Worm (Caenorhabditis elegans) whole organism, L1 larva: ENCODE data around the gene T02H6.7.
A peak's percentile ranks its signal among the peaks of the same experiment; 100 is the strongest.

Experiments used
- C16A3.4 ChIP-seq: fragments of 150-350 bp; optimal IDR thresholded peaks from 2 replicates; lab custom pipeline; 2014; ENCODE audit warnings: missing biosample characterization, missing genetic modification characterization
- C34B4.2 ChIP-seq: sonication (generic microtip); optimal IDR thresholded peaks from 2 replicates; lab custom pipeline; 2017; ENCODE audit warnings: mild to moderate bottlenecking, missing genetic modification characterization, missing compliant biosample characterization
- aly-2 ChIP-seq: fragments of 150-350 bp; optimal IDR thresholded peaks from 2 replicates; lab custom pipeline; 2014; ENCODE audit warnings: missing biosample characterization, missing genetic modification characterization
- blmp-1 ChIP-seq: fragments of 150-350 bp; optimal IDR thresholded peaks from 2 replicates; lab custom pipeline; 2014; ENCODE audit warnings: missing biosample characterization, missing genetic modification characterization
- ceh-63 ChIP-seq: fragments of 200-800 bp; sonication (Bioruptor generic); optimal IDR thresholded peaks from 2 replicates; lab custom pipeline; 2018; ENCODE audit warnings: mild to moderate bottlenecking, missing genetic modification characterization, missing compliant biosample characterization
- ceh-8 ChIP-seq: fragments of 200-800 bp; sonication (Bioruptor generic); optimal IDR thresholded peaks from 2 replicates; lab custom pipeline; 2018; ENCODE audit warnings: mild to moderate bottlenecking, missing genetic modification characterization, moderate library complexity, missing compliant biosample characterization
- ceh-82 ChIP-seq, 3 experiments: fragments of 150-350 bp in 1 of 3; sonication (generic microtip) in 2 of 3; optimal IDR thresholded peaks; 2 replicates each; lab custom pipeline; 2014 to 2017; ENCODE audit warnings: missing biosample characterization in 3 of 3, missing genetic modification characterization in 3 of 3
- dpl-1 ChIP-seq, 3 experiments: fragments of 150-350 bp in 2 of 3; sonication (generic microtip) in 1 of 3; optimal IDR thresholded peaks; 2 replicates each; lab custom pipeline; 2014 to 2017; ENCODE audit warnings: missing biosample characterization in 3 of 3, missing genetic modification characterization in 3 of 3, missing genetic modification reagents in 3 of 3
- efl-1 ChIP-seq, 4 experiments: fragments of 150-350 bp; optimal IDR thresholded peaks in 3 of 4; peaks in 1 of 4; 1 replicate in 1 of 4; 2 replicates in 3 of 4; lab custom pipeline; 2014; ENCODE audit warnings: missing biosample characterization in 2 of 4, missing genetic modification characterization in 2 of 4, missing genetic modification reagents in 2 of 4
- efl-3 ChIP-seq: fragments of 200-800 bp; sonication (Bioruptor generic); optimal IDR thresholded peaks from 2 replicates; lab custom pipeline; 2018; ENCODE audit warnings: mild to moderate bottlenecking, missing genetic modification characterization, missing compliant biosample characterization
- elt-3 ChIP-seq, 6 experiments: fragments of 150-350 bp in 1 of 6; sonication (generic microtip); optimal IDR thresholded peaks; 2 replicates each; lab custom pipeline; 2017 to 2018; ENCODE audit warnings: missing biosample characterization in 6 of 6, missing genetic modification characterization in 6 of 6, inconsistent platforms in 1 of 6
- ets-5 ChIP-seq: fragments of 200-800 bp; sonication (Bioruptor generic); IDR thresholded peaks from 2 replicates; pipeline ENCODE4 v1.3.6; 2022; ENCODE audit warnings: missing genetic modification characterization, missing compliant biosample characterization
- grh-1 ChIP-seq: fragments of 200-800 bp; sonication (Bioruptor generic); IDR thresholded peaks from 2 replicates; pipeline ENCODE4 v1.3.6; 2022; ENCODE audit warnings: missing genetic modification reagents, missing genetic modification characterization, missing compliant biosample characterization
- hlh-17 ChIP-seq: fragments of 200-800 bp; sonication (Bioruptor generic); optimal IDR thresholded peaks from 2 replicates; lab custom pipeline; 2018; ENCODE audit warnings: missing genetic modification characterization, mild to moderate bottlenecking, missing compliant biosample characterization, moderate library complexity, borderline replicate concordance
- lin-35 ChIP-seq, 2 experiments: fragments of 150-350 bp; optimal IDR thresholded peaks; 2 replicates each; lab custom pipeline; 2014; ENCODE audit warnings: missing biosample characterization in 2 of 2, missing genetic modification characterization in 2 of 2, missing genetic modification reagents in 2 of 2
- lsy-2 ChIP-seq, 2 experiments: fragments of 150-350 bp; optimal IDR thresholded peaks; 2 replicates each; lab custom pipeline; 2014; ENCODE audit warnings: missing biosample characterization in 2 of 2, missing genetic modification characterization in 2 of 2
- mab-9 ChIP-seq: fragments of 200-800 bp; sonication (Bioruptor generic); IDR thresholded peaks from 2 replicates; pipeline ENCODE4 v1.3.6; 2022; ENCODE audit warnings: missing genetic modification reagents, missing genetic modification characterization, missing compliant biosample characterization
- nhr-47 ChIP-seq: sonication (generic microtip); optimal IDR thresholded peaks from 2 replicates; lab custom pipeline; 2016; ENCODE audit warnings: mild to moderate bottlenecking, missing genetic modification characterization, moderate library complexity, missing compliant biosample characterization
- nhr-84 ChIP-seq: sonication (generic microtip); optimal IDR thresholded peaks from 2 replicates; lab custom pipeline; 2017; ENCODE audit warnings: missing biosample characterization, missing genetic modification characterization
- nhr-85 ChIP-seq: sonication (generic microtip); peaks from one replicate; lab custom pipeline; 2016; ENCODE audit warnings: missing genetic modification characterization, inconsistent platforms, missing compliant biosample characterization
- rnt-1 ChIP-seq: sonication (generic microtip); optimal IDR thresholded peaks from 2 replicates; lab custom pipeline; 2016; ENCODE audit warnings: mild to moderate bottlenecking, missing genetic modification characterization, moderate library complexity, missing compliant biosample characterization
- snpc-4 ChIP-seq: fragments of 150-350 bp; optimal IDR thresholded peaks from 2 replicates; lab custom pipeline; 2014; ENCODE audit warnings: missing biosample characterization, missing genetic modification characterization
- snu-23 ChIP-seq: sonication (generic microtip); optimal IDR thresholded peaks from 2 replicates; lab custom pipeline; 2016; ENCODE audit warnings: missing genetic modification characterization, missing compliant biosample characterization
- sox-4 ChIP-seq: sonication (generic microtip); optimal IDR thresholded peaks from 2 replicates; lab custom pipeline; 2016; ENCODE audit warnings: missing genetic modification characterization, missing compliant biosample characterization
- sup-37 ChIP-seq: fragments of 200-800 bp; sonication (Bioruptor generic); optimal IDR thresholded peaks from 2 replicates; lab custom pipeline; 2018; ENCODE audit warnings: mild to moderate bottlenecking, missing genetic modification characterization, missing compliant biosample characterization
- tbx-2 ChIP-seq: sonication (generic microtip); optimal IDR thresholded peaks from 2 replicates; lab custom pipeline; 2016; ENCODE audit warnings: missing genetic modification characterization, missing compliant biosample characterization
- tlp-1 ChIP-seq: fragments of 150-350 bp; optimal IDR thresholded peaks from 2 replicates; lab custom pipeline; 2014; ENCODE audit warnings: missing biosample characterization, missing genetic modification characterization
- unc-86 ChIP-seq: sonication (generic microtip); optimal IDR thresholded peaks from 2 replicates; lab custom pipeline; 2016; ENCODE audit warnings: missing genetic modification characterization, missing compliant biosample characterization
- unc-98 ChIP-seq: fragments of 200-800 bp; sonication (Bioruptor generic); IDR thresholded peaks from 2 replicates; pipeline ENCODE4 v1.3.6; 2022; ENCODE audit warnings: missing genetic modification characterization, missing compliant biosample characterization
- xbp-1 ChIP-seq: sonication (generic microtip); optimal IDR thresholded peaks from 2 replicates; lab custom pipeline; 2016; ENCODE audit warnings: missing genetic modification characterization, missing compliant biosample characterization

T02H6.7 gene

ce11 chrII:689749-690148 lies 7.3 kb downstream of the T02H6.7 start, which contains the start of gene T02H6.4:
T02H6.4 (plus strand) TSS chrII:690049.
- no peak for TF ChIP-seq unc-86 (tag; lab: Kevin White, UChicago)
- no peak for TF ChIP-seq tlp-1
- no peak for TF ChIP-seq elt-3 (tag; optimal IDR thresholded peaks at IDR 0.05; lab: Kevin White, UChicago)
- TF ChIP-seq ceh-63 (GFP tag; lab: Kevin White, UChicago): no peak
- TF ChIP-seq, all 84 proteins: peak for 0

- TF ChIP-seq efl-3 (GFP tag; lab: Kevin White, UChicago): no peak
- TF ChIP-seq nhr-84 (tag; lab: Kevin White, UChicago): no peak
- TF ChIP-seq sox-4 (tag; lab: Kevin White, UChicago): no peak
Observed at ce11 chrII:691550-691949, 9.1 kb downstream of the T02H6.7 start, which contains the start of gene T02H6.3. T02H6.3 (plus strand) TSS chrII:691850.

ce11 chrII:695079-695478 lies 12.7 kb downstream of the T02H6.7 start:
- TF ChIP-seq grh-1 (peak; percentile 39; the same call in 1 of the 2 replicates), unc-98 (GFP tag; lab: Robert Waterston, UW) (peak; percentile 13; the same call in 1 of the 2 replicates), ets-5 (GFP tag; lab: Robert Waterston, UW) (peak; percentile 61; the same call in 1 of the 2 replicates)

ce11 chrII:701025-701370 lies 18.6 kb downstream of the T02H6.7 start, which contains the start of gene T02H6.11:
T02H6.11 (minus strand) TSS chrII:701125.
- no peak for TF ChIP-seq ceh-8

- peak in 1 of 2 experiments; percentile 30 for TF ChIP-seq lsy-2 (tag; optimal IDR thresholded peaks at IDR 0.05; lab: Kevin White, UChicago)
- TF ChIP-seq blmp-1 (tag; lab: Kevin White, UChicago): peak; percentile 23
- peak; percentile 7 for TF ChIP-seq snu-23 (GFP tag; lab: Kevin White, UChicago)
- TF ChIP-seq lin-35 (GFP tag; optimal IDR thresholded peaks at IDR 0.05; lab: Kevin White, UChicago): peak in 1 of 2 experiments; percentile 11
- no peak for TF ChIP-seq nhr-85 (tag; lab: Kevin White, UChicago)
- no peak for TF ChIP-seq aly-2 (tag; lab: Kevin White, UChicago)
- TF ChIP-seq xbp-1 (tag; lab: Kevin White, UChicago): peak; percentile 10
- no peak for TF ChIP-seq snpc-4 (tag; lab: Kevin White, UChicago)
- TF ChIP-seq efl-1 (optimal IDR thresholded peaks at IDR 0.05; lab: Kevin White, UChicago): peak in 1 of 2 experiments; percentile 33
- peak in 1 of 2 experiments; percentile 72 for TF ChIP-seq efl-1 (GFP tag; optimal IDR thresholded peaks at IDR 0.05 in 1 of 2; lab: Kevin White, UChicago)
- TF ChIP-seq dpl-1 (GFP tag; optimal IDR thresholded peaks at IDR 0.05; lab: Kevin White, UChicago): peak in 1 of 3 experiments; percentile 6
Observed at ce11 chrII:701371-702139, 19.1 kb downstream of the T02H6.7 start, which contains the start of gene thoc-1. thoc-1 (plus strand) TSS chrII:702107.

- TF ChIP-seq rnt-1 (tag; lab: Kevin White, UChicago) (no peak), tbx-2 (tag; lab: Kevin White, UChicago) (no peak), hlh-17 (GFP tag; lab: Kevin White, UChicago) (no peak), C34B4.2 (no peak), ceh-82 (tag; optimal IDR thresholded peaks at IDR 0.05; lab: Kevin White, UChicago) (no peak), sup-37 (GFP tag; lab: Kevin White, UChicago) (no peak), nhr-47 (tag; lab: Kevin White, UChicago) (no peak), C16A3.4 (no peak), mab-9 (GFP tag; lab: Robert Waterston, UW) (no peak), blmp-1 (tag; lab: Kevin White, UChicago) (no peak)
- TF ChIP-seq, all 84 proteins: peak for 0
Observed at ce11 chrII:709081-709480, 26.7 kb downstream of the T02H6.7 start, which contains the start of gene T02H6.1. T02H6.1 (plus strand) TSS chrII:709381.
